Worm (Caenorhabditis elegans): ENCODE results near the gene nsph-3.1.
"Not testable (repeated sequence)": the region's sequence is repeated elsewhere in the genome, so short reads cannot be mapped to it uniquely, and the experiment has no call there.

ce11 chrIV:10987342-10987945, 37.8 kb downstream of the nsph-3.1 start, which contains the start of gene Y43E12A.3:
- not testable (repeated sequence) for TF ChIP-seq fkh-10 (GFP tag; optimal IDR thresholded peaks at IDR 0.05); mep-1 (tag; optimal IDR thresholded peaks at IDR 0.05); skn-1 (tag; optimal IDR thresholded peaks at IDR 0.05)
